Worm (Caenorhabditis elegans): Measurements from ENCODE around the gene bub-3.

ce11 chrII:13750128-13750527, 24.3 kb downstream of the bub-3 start:
- TF ChIP-seq sptf-1 (tag; optimal IDR thresholded peaks at IDR 0.05) (no peak), blmp-1 (tag; optimal IDR thresholded peaks at IDR 0.05) (no peak), elt-3 (tag; optimal IDR thresholded peaks at IDR 0.05) (no peak), unc-39 (tag; optimal IDR thresholded peaks at IDR 0.05) (no peak), lin-13 (tag; optimal IDR thresholded peaks at IDR 0.05) (no peak)

All from whole organism, mixed stage, embryonic.